Worm (Caenorhabditis elegans): ENCODE results near the gene srm-4.

DNA sequence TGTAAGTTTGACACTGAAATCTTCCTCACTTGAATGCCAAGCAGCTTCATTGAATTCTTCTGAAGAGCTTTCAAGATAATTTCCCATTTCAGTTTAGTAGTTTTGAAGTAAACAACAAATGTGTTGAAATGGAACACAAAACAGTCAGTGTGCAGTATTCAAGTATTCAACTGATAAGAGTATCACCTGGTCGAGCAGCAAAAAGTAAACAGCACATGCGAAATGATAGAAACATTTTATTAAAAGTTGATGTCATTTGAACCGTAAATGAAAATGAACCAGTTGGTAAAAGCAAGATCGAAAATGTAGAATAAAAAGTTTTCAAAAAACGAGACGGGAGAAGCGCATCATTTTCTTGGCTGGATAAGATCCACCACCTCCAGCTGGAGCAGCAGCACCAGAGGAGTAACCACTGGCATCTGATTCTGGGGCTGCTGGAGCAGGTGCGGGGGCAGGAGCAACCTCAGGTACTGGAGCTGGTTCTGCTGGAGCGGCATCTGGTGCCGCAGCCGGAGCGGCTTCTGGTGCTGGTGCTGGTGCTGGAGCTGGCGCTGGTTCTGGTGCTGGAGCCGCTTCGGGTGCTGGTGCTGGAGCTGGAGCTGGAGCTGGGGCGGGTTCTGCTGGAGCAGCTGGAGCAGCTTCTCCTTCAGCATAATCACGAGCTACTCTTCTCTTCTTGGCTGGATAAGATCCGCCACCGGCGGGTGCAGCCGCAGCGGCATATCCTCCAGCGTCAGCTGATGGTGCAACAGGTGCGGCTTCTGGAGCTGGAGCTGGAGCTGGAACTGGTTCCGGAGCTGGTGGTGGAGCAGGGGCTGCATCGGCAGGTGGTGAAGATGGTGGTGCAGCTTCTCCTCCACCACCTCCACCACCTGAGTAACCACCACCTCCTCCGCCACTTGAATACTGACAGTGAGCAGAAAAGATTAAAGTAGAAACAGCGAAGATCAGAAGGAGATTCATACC lies 8.4 kb upstream of the srm-4 start, which contains the start of the genes F47B8.4 and F47B8.18:
- TF ChIP-seq mdl-1 (tag; optimal IDR thresholded peaks at IDR 0.05) (no peak), unc-62 (GFP tag; optimal IDR thresholded peaks at IDR 0.05) (no peak), mab-5 (tag; optimal IDR thresholded peaks at IDR 0.05) (no peak), nhr-12 (tag; optimal IDR thresholded peaks at IDR 0.05) (no peak), snpc-4 (tag; optimal IDR thresholded peaks at IDR 0.05) (no peak), nhr-6 (tag; optimal IDR thresholded peaks at IDR 0.05) (no peak), elt-3 (tag; optimal IDR thresholded peaks at IDR 0.05) (no peak), ztf-4 (tag; optimal IDR thresholded peaks at IDR 0.05) (no peak), fos-1 (tag; optimal IDR thresholded peaks at IDR 0.05) (peak; percentile 26)

Measured in whole organism, L2 larva.